Worm (Caenorhabditis elegans): ENCODE data around the gene D1053.2.

D1053.2 gene

DNA sequence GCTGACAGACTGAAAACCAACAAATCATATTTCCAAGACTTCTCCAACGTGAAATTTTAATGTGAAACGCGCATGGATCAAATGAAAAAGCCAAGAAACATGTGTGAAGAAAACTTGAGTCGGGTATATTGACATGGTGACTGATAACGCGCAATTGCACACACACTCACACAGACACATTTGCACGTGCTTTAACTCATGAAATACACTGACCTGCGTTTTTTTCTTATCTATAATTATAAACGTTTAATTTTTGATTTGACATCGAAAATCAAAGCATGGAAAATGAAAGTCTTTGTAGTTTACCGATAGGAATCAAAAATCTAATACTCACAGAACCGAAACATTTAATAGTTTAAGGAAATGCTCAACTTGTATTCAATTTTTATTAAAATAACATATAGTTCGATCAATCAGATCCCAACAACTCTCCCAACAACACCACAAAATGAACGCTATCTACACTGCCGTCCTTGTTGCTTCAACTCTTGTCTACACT, 10.7 kb downstream of the D1053.2 start, which contains the start of gene nspa-9 (continued):
- TF ChIP-seq nhr-76 (tag; optimal IDR thresholded peaks at IDR 0.05) (no peak), nhr-48 (tag; optimal IDR thresholded peaks at IDR 0.05) (peak; percentile 40), lin-1 (GFP tag; IDR thresholded peaks at IDR 0.05) (0 out of 2 replicates have a peak, but pooled peaks have one; percentile 19), lir-3 (tag; optimal IDR thresholded peaks at IDR 0.05) (no peak), mxl-2 (GFP tag; conservative IDR thresholded peaks at IDR 0.05) (0 out of 2 replicates have a peak, but pooled peaks have one; percentile 10), egl-43 (GFP tag; IDR thresholded peaks at IDR 0.05) (no peak), daf-16 (GFP tag; optimal IDR thresholded peaks at IDR 0.05) (no peak), daf-16 (tag; optimal IDR thresholded peaks at IDR 0.05) (peak; percentile 91), dpl-1 (GFP tag; optimal IDR thresholded peaks at IDR 0.05) (no peak), ceh-44 (GFP tag; IDR thresholded peaks at IDR 0.05) (no peak), mxl-3 (GFP tag; optimal IDR thresholded peaks at IDR 0.05) (peak; percentile 39), nhr-77 (tag; optimal IDR thresholded peaks at IDR 0.05) (peak; percentile 82), mdt-29 (GFP tag; IDR thresholded peaks at IDR 0.05) (no peak), nhr-28 (tag; optimal IDR thresholded peaks at IDR 0.05) (peak; percentile 80), mep-1 (tag; optimal IDR thresholded peaks at IDR 0.05) (peak; percentile 25), R02D3.7 (tag; optimal IDR thresholded peaks at IDR 0.05) (no peak), T26A8.4 (GFP tag; IDR thresholded peaks at IDR 0.05) (no peak), nhr-41 (GFP tag; IDR thresholded peaks at IDR 0.05) (no peak), hlh-11 (tag; optimal IDR thresholded peaks at IDR 0.05) (peak; percentile 83)

DNA sequence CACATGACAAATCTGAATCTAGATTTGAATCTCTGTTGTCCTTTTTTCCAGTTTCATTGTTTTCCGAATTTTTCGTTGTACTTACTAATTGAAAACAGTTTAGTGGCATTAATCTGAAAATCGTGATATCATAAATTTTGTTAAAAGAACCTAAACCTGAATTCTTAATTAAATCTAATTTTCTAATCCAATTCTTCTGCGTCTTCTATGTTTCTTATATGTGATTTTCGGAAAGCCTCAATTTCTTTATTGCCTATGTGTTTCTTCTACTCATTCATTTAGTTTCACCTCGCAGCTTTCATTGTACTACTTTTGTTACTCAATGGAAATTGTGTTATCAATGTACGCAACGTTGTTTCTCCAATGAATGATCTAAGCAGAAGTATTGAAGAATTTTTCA, 15.8 kb downstream of the D1053.2 start:
- TF ChIP-seq fos-1 (tag; optimal IDR thresholded peaks at IDR 0.05) (no peak), snpc-1.2 (GFP tag; IDR thresholded peaks at IDR 0.05) (no peak), nhr-11 (tag; optimal IDR thresholded peaks at IDR 0.05) (no peak), mes-2 (tag; optimal IDR thresholded peaks at IDR 0.05; ENCODE audit: poor library complexity, severe bottlenecking) (no peak), unc-130 (GFP tag; optimal IDR thresholded peaks at IDR 0.05) (no peak), unc-62 (GFP tag; optimal IDR thresholded peaks at IDR 0.05 in 1 of 2) (no peak), unc-62 (tag; optimal IDR thresholded peaks at IDR 0.05) (no peak), ztf-11 (tag; optimal IDR thresholded peaks at IDR 0.05) (no peak), Y5F2A.4 (GFP tag; optimal IDR thresholded peaks at IDR 0.05) (no peak), jun-1 (tag; optimal IDR thresholded peaks at IDR 0.05) (no peak), F37D6.2 (tag; optimal IDR thresholded peaks at IDR 0.05) (no peak), hif-1 (tag; optimal IDR thresholded peaks at IDR 0.05) (no peak)

DNA sequence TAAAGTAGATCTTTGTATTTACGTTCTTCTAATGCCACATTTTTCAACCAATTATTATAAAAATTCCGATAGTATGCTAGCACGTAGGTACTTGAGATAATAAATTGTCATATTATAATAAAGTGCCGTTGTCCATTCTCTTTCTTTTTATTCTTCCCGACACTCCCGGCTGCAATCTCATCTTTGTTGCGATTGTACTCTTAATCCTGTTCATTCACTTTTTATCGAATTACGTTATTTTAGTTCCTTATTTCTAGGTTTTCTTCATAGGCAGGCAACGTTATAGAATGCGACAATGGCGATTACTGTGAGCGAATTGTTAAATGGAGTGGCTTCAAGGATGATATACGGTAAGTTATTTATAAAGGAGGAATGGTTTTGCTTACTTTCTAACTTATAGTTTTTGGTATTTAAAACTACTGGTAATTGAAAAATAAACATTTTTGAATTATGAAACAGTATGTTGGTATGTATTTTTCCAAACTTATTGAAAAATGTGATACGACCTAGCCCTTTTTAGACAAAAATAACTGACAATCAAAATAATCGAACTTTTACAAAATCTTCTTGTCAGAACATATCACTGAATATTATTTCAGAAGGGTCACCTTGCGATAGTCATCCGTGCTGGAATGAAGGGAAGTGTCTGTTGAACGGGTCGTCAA, 18.0 kb downstream of the D1053.2 start, which contains the start of gene C40H5.2:
C40H5.2 (plus strand) TSS at position 256 of the 665 bp plus-strand sequence.
- TF ChIP-seq spr-3 (GFP tag; optimal IDR thresholded peaks at IDR 0.05): no peak
- TF ChIP-seq daf-8 (GFP tag; IDR thresholded peaks at IDR 0.05): no peak
- no peak for TF ChIP-seq hmg-1.1 (GFP tag; IDR thresholded peaks at IDR 0.05)
- no peak for TF ChIP-seq egl-27 (tag; optimal IDR thresholded peaks at IDR 0.05)
- TF ChIP-seq aha-1 (tag): peak; percentile 24
- TF ChIP-seq fkh-10 (GFP tag; optimal IDR thresholded peaks at IDR 0.05): peak; percentile 15
- peak in 1 of 2 experiments; percentile 92 for TF ChIP-seq unc-62 (GFP tag; optimal IDR thresholded peaks at IDR 0.05 in 1 of 2)
- TF ChIP-seq unc-62 (tag; optimal IDR thresholded peaks at IDR 0.05): no peak
- TF ChIP-seq pha-4 (GFP tag; IDR thresholded peaks at IDR 0.05): no peak
- TF ChIP-seq pha-4 (tag; optimal IDR thresholded peaks at IDR 0.05): no peak
- no peak for TF ChIP-seq nhr-28 (tag; optimal IDR thresholded peaks at IDR 0.05)
- no peak for TF ChIP-seq lin-29 (GFP tag; IDR thresholded peaks at IDR 0.05)
- TF ChIP-seq rbr-2 (tag; optimal IDR thresholded peaks at IDR 0.05): no peak
- TF ChIP-seq aly-2 (tag; optimal IDR thresholded peaks at IDR 0.05): no peak
- TF ChIP-seq ceh-32 (tag; optimal IDR thresholded peaks at IDR 0.05; ENCODE audit: poor library complexity): no peak

Data from whole organism, L4 larva.